Worm (Caenorhabditis elegans) whole organism, L1 larva: Measurements from ENCODE around the gene M01G5.1.

Source experiments
- Y116A8C.19 ChIP-seq: sonication (generic microtip); optimal IDR thresholded peaks from 2 replicates; lab custom pipeline; 2016; ENCODE audit warnings: missing compliant biosample characterization, missing genetic modification characterization, borderline replicate concordance
- aha-1 ChIP-seq: fragments of 150-350 bp; optimal IDR thresholded peaks from 2 replicates; lab custom pipeline; 2014; ENCODE audit warnings: missing biosample characterization, missing genetic modification characterization
- alr-1 ChIP-seq: fragments of 200-800 bp; sonication (Bioruptor generic); optimal IDR thresholded peaks from 2 replicates; lab custom pipeline; 2018; ENCODE audit warnings: borderline replicate concordance, mild to moderate bottlenecking, missing genetic modification characterization, missing compliant biosample characterization
- blmp-1 ChIP-seq: fragments of 150-350 bp; optimal IDR thresholded peaks from 2 replicates; lab custom pipeline; 2014; ENCODE audit warnings: missing biosample characterization, missing genetic modification characterization
- ceh-63 ChIP-seq: fragments of 200-800 bp; sonication (Bioruptor generic); optimal IDR thresholded peaks from 2 replicates; lab custom pipeline; 2018; ENCODE audit warnings: mild to moderate bottlenecking, missing genetic modification characterization, missing compliant biosample characterization
- ceh-82 ChIP-seq, 3 experiments: fragments of 150-350 bp in 1 of 3; sonication (generic microtip) in 2 of 3; optimal IDR thresholded peaks; 2 replicates each; lab custom pipeline; 2014 to 2017; ENCODE audit warnings: missing biosample characterization in 3 of 3, missing genetic modification characterization in 3 of 3
- dpl-1 ChIP-seq, 3 experiments: fragments of 150-350 bp in 2 of 3; sonication (generic microtip) in 1 of 3; optimal IDR thresholded peaks; 2 replicates each; lab custom pipeline; 2014 to 2017; ENCODE audit warnings: missing biosample characterization in 3 of 3, missing genetic modification characterization in 3 of 3, missing genetic modification reagents in 3 of 3
- efl-1 ChIP-seq, 4 experiments: fragments of 150-350 bp; optimal IDR thresholded peaks in 3 of 4; peaks in 1 of 4; 1 replicate in 1 of 4; 2 replicates in 3 of 4; lab custom pipeline; 2014; ENCODE audit warnings: missing biosample characterization in 2 of 4, missing genetic modification characterization in 2 of 4, missing genetic modification reagents in 2 of 4
- elt-2 ChIP-seq: sonication (generic microtip); optimal IDR thresholded peaks from 2 replicates; lab custom pipeline; 2016; ENCODE audit warnings: missing genetic modification characterization, mild to moderate bottlenecking, inconsistent platforms, missing compliant biosample characterization, missing genetic modification reagents
- ets-5 ChIP-seq: fragments of 200-800 bp; sonication (Bioruptor generic); IDR thresholded peaks from 2 replicates; pipeline ENCODE4 v1.3.6; 2022; ENCODE audit warnings: missing genetic modification characterization, missing compliant biosample characterization
- fkh-4 ChIP-seq: sonication (generic microtip); optimal IDR thresholded peaks from 2 replicates; lab custom pipeline; 2016; ENCODE audit warnings: missing compliant biosample characterization, missing genetic modification characterization, borderline replicate concordance
- fos-1 ChIP-seq: fragments of 150-350 bp; optimal IDR thresholded peaks from 2 replicates; lab custom pipeline; 2014; ENCODE audit warnings: missing biosample characterization, missing genetic modification characterization
- hlh-17 ChIP-seq: fragments of 200-800 bp; sonication (Bioruptor generic); optimal IDR thresholded peaks from 2 replicates; lab custom pipeline; 2018; ENCODE audit warnings: missing genetic modification characterization, mild to moderate bottlenecking, missing compliant biosample characterization, moderate library complexity, borderline replicate concordance
- hlh-4 ChIP-seq: sonication (generic microtip); optimal IDR thresholded peaks from 2 replicates; lab custom pipeline; 2016; ENCODE audit warnings: mild to moderate bottlenecking, missing genetic modification characterization, missing compliant biosample characterization
- irx-1 ChIP-seq: sonication (generic microtip); optimal IDR thresholded peaks from 2 replicates; lab custom pipeline; 2016; ENCODE audit warnings: missing genetic modification characterization, missing compliant biosample characterization
- isw-1 ChIP-seq: fragments of 200-800 bp; sonication (Bioruptor generic); IDR thresholded peaks from 2 replicates; pipeline ENCODE4 v1.3.6; 2022; ENCODE audit warnings: missing genetic modification characterization, missing compliant biosample characterization
- lin-13 ChIP-seq: fragments of 150-350 bp; optimal IDR thresholded peaks from 2 replicates; lab custom pipeline; 2014; ENCODE audit warnings: missing biosample characterization, missing genetic modification reagents, missing genetic modification characterization
- lin-15B ChIP-seq: fragments of 150-350 bp; sonication (generic microtip); optimal IDR thresholded peaks from 3 replicates; lab custom pipeline; 2014; ENCODE audit warnings: missing biosample characterization, missing genetic modification characterization
- lsy-2 ChIP-seq, 2 experiments: fragments of 150-350 bp; optimal IDR thresholded peaks; 2 replicates each; lab custom pipeline; 2014; ENCODE audit warnings: missing biosample characterization in 2 of 2, missing genetic modification characterization in 2 of 2
- mab-9 ChIP-seq: fragments of 200-800 bp; sonication (Bioruptor generic); IDR thresholded peaks from 2 replicates; pipeline ENCODE4 v1.3.6; 2022; ENCODE audit warnings: missing genetic modification reagents, missing genetic modification characterization, missing compliant biosample characterization
- mdl-1 ChIP-seq, 2 experiments: fragments of 150-350 bp; optimal IDR thresholded peaks; 2 replicates each; lab custom pipeline; 2014 to 2017; ENCODE audit warnings: missing biosample characterization in 2 of 2, missing genetic modification characterization in 2 of 2, inconsistent platforms in 1 of 2
- nhr-11 ChIP-seq: fragments of 150-350 bp; optimal IDR thresholded peaks from 2 replicates; lab custom pipeline; 2014; ENCODE audit warnings: missing biosample characterization, missing genetic modification characterization
- nhr-12 ChIP-seq: sonication (generic microtip); optimal IDR thresholded peaks from 2 replicates; lab custom pipeline; 2017; ENCODE audit warnings: missing biosample characterization, missing genetic modification characterization
- nhr-19 ChIP-seq: fragments of 200-800 bp; sonication (Bioruptor generic); conservative IDR thresholded peaks from 2 replicates; pipeline ENCODE4 v1.3.6; 2022; ENCODE audit warnings: missing genetic modification characterization, missing compliant biosample characterization
- nhr-237 ChIP-seq: fragments of 150-350 bp; optimal IDR thresholded peaks from 2 replicates; lab custom pipeline; 2014; ENCODE audit warnings: missing biosample characterization, missing genetic modification characterization
- nhr-28 ChIP-seq: fragments of 150-350 bp; optimal IDR thresholded peaks from 2 replicates; lab custom pipeline; 2014; ENCODE audit warnings: missing biosample characterization, missing genetic modification characterization
- nhr-47 ChIP-seq: sonication (generic microtip); optimal IDR thresholded peaks from 2 replicates; lab custom pipeline; 2016; ENCODE audit warnings: mild to moderate bottlenecking, missing genetic modification characterization, moderate library complexity, missing compliant biosample characterization
- nhr-84 ChIP-seq: sonication (generic microtip); optimal IDR thresholded peaks from 2 replicates; lab custom pipeline; 2017; ENCODE audit warnings: missing biosample characterization, missing genetic modification characterization
- pax-3 ChIP-seq: fragments of 200-800 bp; sonication (Bioruptor generic); optimal IDR thresholded peaks from 2 replicates; lab custom pipeline; 2018; ENCODE audit warnings: mild to moderate bottlenecking, missing genetic modification characterization, moderate library complexity, missing compliant biosample characterization
- pqm-1 ChIP-seq: sonication (generic microtip); optimal IDR thresholded peaks from 3 replicates; lab custom pipeline; 2017; ENCODE audit warnings: missing biosample characterization, missing genetic modification characterization
- rnt-1 ChIP-seq: sonication (generic microtip); optimal IDR thresholded peaks from 2 replicates; lab custom pipeline; 2016; ENCODE audit warnings: mild to moderate bottlenecking, missing genetic modification characterization, moderate library complexity, missing compliant biosample characterization
- skn-1 ChIP-seq: fragments of 150-350 bp; optimal IDR thresholded peaks from 2 replicates; lab custom pipeline; 2014; ENCODE audit warnings: missing biosample characterization, missing genetic modification characterization
- snpc-4 ChIP-seq: fragments of 150-350 bp; optimal IDR thresholded peaks from 2 replicates; lab custom pipeline; 2014; ENCODE audit warnings: missing biosample characterization, missing genetic modification characterization
- snu-23 ChIP-seq: sonication (generic microtip); optimal IDR thresholded peaks from 2 replicates; lab custom pipeline; 2016; ENCODE audit warnings: missing genetic modification characterization, missing compliant biosample characterization
- sox-4 ChIP-seq: sonication (generic microtip); optimal IDR thresholded peaks from 2 replicates; lab custom pipeline; 2016; ENCODE audit warnings: missing genetic modification characterization, missing compliant biosample characterization
- sup-37 ChIP-seq: fragments of 200-800 bp; sonication (Bioruptor generic); optimal IDR thresholded peaks from 2 replicates; lab custom pipeline; 2018; ENCODE audit warnings: mild to moderate bottlenecking, missing genetic modification characterization, missing compliant biosample characterization
- tbx-2 ChIP-seq: sonication (generic microtip); optimal IDR thresholded peaks from 2 replicates; lab custom pipeline; 2016; ENCODE audit warnings: missing genetic modification characterization, missing compliant biosample characterization
- tlp-1 ChIP-seq: fragments of 150-350 bp; optimal IDR thresholded peaks from 2 replicates; lab custom pipeline; 2014; ENCODE audit warnings: missing biosample characterization, missing genetic modification characterization
- unc-62 ChIP-seq: fragments of 150-350 bp; optimal IDR thresholded peaks from 2 replicates; lab custom pipeline; 2014; ENCODE audit warnings: missing biosample characterization, missing genetic modification reagents, missing genetic modification characterization
- zip-4 ChIP-seq: fragments of 200-800 bp; sonication (Bioruptor generic); optimal IDR thresholded peaks from 2 replicates; lab custom pipeline; 2018; ENCODE audit warnings: mild to moderate bottlenecking, missing genetic modification characterization, moderate library complexity, missing compliant biosample characterization
- ztf-4 ChIP-seq: fragments of 150-350 bp; optimal IDR thresholded peaks from 2 replicates; lab custom pipeline; 2014; ENCODE audit warnings: missing biosample characterization, missing genetic modification characterization

M01G5.1 gene

DNA sequence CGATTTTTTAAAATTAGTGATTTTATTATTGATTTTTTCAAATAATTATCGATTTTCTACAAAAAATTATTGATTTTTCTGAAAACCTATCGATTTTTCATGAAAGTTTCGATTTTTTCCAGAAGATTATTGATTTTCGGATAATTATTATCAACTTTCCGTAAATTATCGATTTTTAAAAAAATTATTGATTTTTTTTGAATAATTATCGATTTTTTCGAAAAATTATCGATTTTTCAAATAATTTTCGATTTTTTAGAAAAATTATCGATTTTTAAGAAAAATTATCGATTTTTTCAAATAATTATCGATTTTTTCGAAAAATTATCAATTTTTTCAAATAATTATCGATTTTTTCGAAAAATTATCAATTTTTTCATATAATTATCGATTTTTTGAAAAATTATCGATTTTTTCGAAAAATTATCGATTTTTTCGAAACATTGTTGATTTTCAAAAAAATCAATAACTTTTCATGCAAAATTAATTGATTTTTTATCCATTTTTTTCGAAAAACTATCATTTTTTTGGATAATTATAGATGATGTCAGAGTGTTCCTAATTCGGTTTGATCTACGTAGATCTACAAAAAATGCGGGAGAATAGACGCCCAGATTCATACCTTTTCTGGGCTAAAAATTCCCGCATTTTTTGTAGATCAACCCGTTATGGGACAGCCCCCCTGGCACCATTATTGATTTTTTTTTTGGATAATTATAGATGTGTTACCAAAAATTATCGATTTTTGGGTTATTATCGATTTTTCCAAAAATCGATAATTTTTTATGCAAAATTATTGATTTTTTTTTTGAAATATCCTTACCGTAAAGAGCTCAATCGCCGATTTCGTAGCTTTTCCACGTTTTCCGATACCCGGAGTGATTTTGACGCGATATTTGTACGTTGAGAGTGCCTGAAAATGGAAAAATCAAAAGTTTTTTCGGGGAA is 27.6 kb upstream of the M01G5.1 start:
- TF ChIP-seq ceh-63 (no peak), nhr-19 (GFP tag; lab: Robert Waterston, UW) (no peak), elt-2 (tag; lab: Kevin White, UChicago) (no peak), nhr-84 (tag; lab: Kevin White, UChicago) (no peak), mab-9 (GFP tag; lab: Robert Waterston, UW) (no peak), sox-4 (no peak), hlh-4 (no peak), nhr-12 (tag; lab: Kevin White, UChicago) (no peak), isw-1 (GFP tag; lab: Robert Waterston, UW) (no peak)

DNA sequence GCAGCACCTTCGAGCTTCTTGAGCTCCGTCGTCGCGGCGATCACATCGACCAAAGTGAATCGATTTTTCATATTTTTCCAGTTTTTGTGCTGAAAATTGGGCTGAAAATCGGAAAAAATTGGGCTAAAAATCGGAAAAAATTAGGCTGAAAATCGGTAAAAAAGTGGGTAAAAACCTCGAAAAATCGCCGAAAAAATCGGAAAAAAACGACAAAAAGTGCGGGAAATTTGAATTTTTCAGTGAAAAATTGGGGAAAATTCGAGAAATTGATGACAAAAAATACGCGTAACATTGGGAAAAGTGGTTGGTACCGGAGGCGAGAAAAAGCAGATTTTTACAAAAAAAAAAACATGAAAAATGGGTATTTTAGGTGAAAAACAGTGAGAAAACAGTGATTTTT is 12.8 kb upstream of the M01G5.1 start, which contains the start of gene Y82E9BR.18:
Gene Y82E9BR.18 (minus strand): TSS at position 101 of the 400 bp plus-strand sequence.
- no peak for TF ChIP-seq alr-1 (tag; lab: Kevin White, UChicago)
- no peak for TF ChIP-seq efl-1 (optimal IDR thresholded peaks at IDR 0.05; lab: Kevin White, UChicago)
- TF ChIP-seq efl-1 (GFP tag; optimal IDR thresholded peaks at IDR 0.05 in 1 of 2; lab: Kevin White, UChicago): peak in 1 of 2 experiments; percentile 78
- no peak for TF ChIP-seq ztf-4 (tag; lab: Kevin White, UChicago)
- no peak for TF ChIP-seq blmp-1 (tag; lab: Kevin White, UChicago)
- TF ChIP-seq, all 84 proteins: peak for 1

DNA sequence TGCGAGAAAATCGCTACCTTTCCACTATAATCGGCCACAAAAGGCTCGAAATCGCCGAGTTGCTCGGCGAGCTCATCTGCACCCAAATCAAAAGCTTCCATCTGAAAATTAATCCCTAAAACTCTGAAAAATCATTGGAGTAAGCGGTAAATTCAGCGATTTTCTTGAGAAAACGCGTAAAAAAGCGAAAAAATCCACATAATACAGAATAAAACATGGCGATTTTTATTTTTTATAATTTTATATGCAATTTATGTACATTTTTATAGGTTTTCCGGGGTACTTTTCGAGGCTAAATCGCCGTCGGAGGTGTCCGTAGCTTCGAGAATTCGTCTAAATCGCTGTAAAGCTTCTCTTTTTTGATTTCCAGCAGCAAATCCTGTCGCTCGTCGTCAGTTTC is 971 bp upstream of the M01G5.1 start, which contains the start of gene Y82E9BR.19:
Gene Y82E9BR.19 (minus strand): TSS at position 101 of the 400 bp plus-strand sequence.
- no peak for TF ChIP-seq nhr-237 (tag; lab: Kevin White, UChicago)
- no peak for TF ChIP-seq fkh-4 (tag; lab: Kevin White, UChicago)
- TF ChIP-seq rnt-1 (tag; lab: Kevin White, UChicago): no peak
- TF ChIP-seq unc-62 (GFP tag; lab: Kevin White, UChicago): no peak
- no peak for TF ChIP-seq nhr-47 (tag; lab: Kevin White, UChicago)

DNA sequence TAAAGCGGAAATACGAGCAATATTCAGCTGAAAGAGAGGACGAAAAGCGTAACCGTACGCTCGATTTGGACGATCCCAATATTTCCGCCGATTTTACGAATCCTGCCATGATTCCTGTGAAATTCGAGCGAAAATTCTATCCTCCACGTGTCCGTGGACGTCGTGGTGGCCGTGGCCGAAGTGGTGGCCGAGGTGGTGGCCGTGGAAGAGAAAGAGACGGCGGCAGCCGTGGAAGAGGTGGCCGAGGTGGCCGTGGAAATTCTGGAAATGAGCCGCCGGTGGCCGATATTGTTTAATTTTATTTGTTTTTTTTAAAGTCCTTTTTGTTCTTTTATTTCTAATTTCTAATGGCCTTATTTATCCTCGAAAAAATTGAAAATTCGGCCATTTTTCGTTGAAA is 12.0 kb downstream of the M01G5.1 start:
- no peak for TF ChIP-seq sup-37 (GFP tag; lab: Kevin White, UChicago)
- no peak for TF ChIP-seq ceh-82 (tag; optimal IDR thresholded peaks at IDR 0.05; lab: Kevin White, UChicago)
- no peak for TF ChIP-seq tbx-2 (tag; lab: Kevin White, UChicago)
- TF ChIP-seq Y116A8C.19 (tag; lab: Kevin White, UChicago): no peak
- TF ChIP-seq nhr-47 (tag; lab: Kevin White, UChicago): no peak
- no peak for TF ChIP-seq fos-1
- TF ChIP-seq tlp-1 (tag; lab: Kevin White, UChicago): no peak
- TF ChIP-seq nhr-12 (tag; lab: Kevin White, UChicago): no peak
- TF ChIP-seq skn-1 (tag; lab: Kevin White, UChicago): no peak
- TF ChIP-seq lin-13 (GFP tag; lab: Kevin White, UChicago): no peak
- TF ChIP-seq lsy-2 (tag; optimal IDR thresholded peaks at IDR 0.05; lab: Kevin White, UChicago): no peak
- TF ChIP-seq pqm-1 (tag; lab: Kevin White, UChicago): no peak
- TF ChIP-seq isw-1 (GFP tag; lab: Robert Waterston, UW): no peak
- TF ChIP-seq aha-1 (tag; lab: Kevin White, UChicago): no peak
- TF ChIP-seq, all 84 proteins: peak for 0

DNA sequence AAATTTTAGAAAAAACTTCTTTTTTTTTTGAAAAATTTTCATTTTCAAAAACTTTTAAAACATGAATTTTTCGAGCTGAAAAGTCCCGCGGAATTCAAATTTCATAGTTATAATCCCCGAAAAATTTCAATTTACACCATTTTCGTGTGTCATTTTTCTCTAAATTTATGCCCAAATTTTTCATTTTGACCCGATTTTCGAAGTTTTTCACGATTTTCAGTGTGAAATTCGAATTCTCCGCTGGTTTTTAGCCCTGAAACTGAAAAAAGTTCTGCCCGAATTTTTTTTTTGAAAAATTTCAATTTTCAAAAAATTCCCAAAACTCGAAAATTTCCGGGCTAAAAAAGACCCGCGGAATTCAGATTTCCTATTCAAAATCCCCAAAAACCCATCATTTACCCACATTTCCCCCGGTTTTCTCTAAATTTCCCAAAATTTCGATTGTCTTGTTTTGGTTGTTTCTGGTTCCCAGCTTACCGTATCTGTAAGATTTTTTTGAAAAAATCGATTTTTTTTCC is 12.6 kb downstream of the M01G5.1 start:
- TF ChIP-seq Y116A8C.19 (tag; lab: Kevin White, UChicago) (no peak), nhr-28 (tag; lab: Kevin White, UChicago) (no peak), pax-3 (no peak), zip-4 (GFP tag; lab: Kevin White, UChicago) (no peak), snpc-4 (no peak), hlh-4 (no peak), nhr-11 (tag; lab: Kevin White, UChicago) (no peak), lin-15B (tag; lab: Kevin White, UChicago) (no peak), tlp-1 (tag; lab: Kevin White, UChicago) (no peak), snu-23 (GFP tag; lab: Kevin White, UChicago) (no peak), dpl-1 (GFP tag; optimal IDR thresholded peaks at IDR 0.05; lab: Kevin White, UChicago) (no peak), lsy-2 (tag; optimal IDR thresholded peaks at IDR 0.05; lab: Kevin White, UChicago) (no peak), sox-4 (no peak), mdl-1 (tag; optimal IDR thresholded peaks at IDR 0.05; lab: Kevin White, UChicago) (no peak), irx-1 (tag; lab: Kevin White, UChicago) (no peak), ets-5 (GFP tag; lab: Robert Waterston, UW) (no peak), hlh-17 (no peak), nhr-47 (tag; lab: Kevin White, UChicago) (no peak)
- TF ChIP-seq, all 84 proteins: peak for 0
